Worm (Caenorhabditis elegans): ENCODE measurements around the gene T04A8.8.

- TF ChIP-seq tra-1 (GFP tag; IDR thresholded peaks at IDR 0.05) (no peak), nhr-76 (tag; optimal IDR thresholded peaks at IDR 0.05) (no peak), mep-1 (tag; optimal IDR thresholded peaks at IDR 0.05) (peak; percentile 59), ztf-11 (tag; optimal IDR thresholded peaks at IDR 0.05) (no peak), lin-13 (GFP tag; optimal IDR thresholded peaks at IDR 0.05) (no peak), ama-1 (optimal IDR thresholded peaks at IDR 0.05) (no peak), lir-3 (tag; optimal IDR thresholded peaks at IDR 0.05) (no peak), nhr-111 (GFP tag; optimal IDR thresholded peaks at IDR 0.05) (no peak), duxl-1 (tag; optimal IDR thresholded peaks at IDR 0.05; ENCODE audit: poor library complexity) (no peak), lin-39 (tag; optimal IDR thresholded peaks at IDR 0.05) (no peak), fkh-10 (GFP tag; optimal IDR thresholded peaks at IDR 0.05) (no peak)
Observed at ce11 chrIII:4666753-4667400, 26.9 kb upstream of the T04A8.8 start.
